Fruit fly (Drosophila melanogaster): ENCODE data around the gene bon.

- no peak for TF ChIP-seq CG7101 (tag; optimal IDR thresholded peaks at IDR 0.05)
- TF ChIP-seq CG12768 (GFP tag; optimal IDR thresholded peaks at IDR 0.05), result peak; percentile 36
- no peak for TF ChIP-seq cic (GFP tag; optimal IDR thresholded peaks at IDR 0.05)
- TF ChIP-seq ovo (GFP tag; optimal IDR thresholded peaks at IDR 0.05), result no peak
- TF ChIP-seq kay (GFP tag; ENCODE audit: borderline replicate concordance), result no peak
- no peak for TF ChIP-seq CG11617 (GFP tag; optimal IDR thresholded peaks at IDR 0.05)
These were observed 29.0 kb upstream of the bon start, which contains the start of gene CG10877 for dm6 chr3R:20563830-20564421.

All from whole organism, adult.